Worm (Caenorhabditis elegans) whole organism, L1 larva: Measurements from ENCODE around the gene T04C12.7.

Experiments used
- C04F5.9 ChIP-seq: sonication (generic microtip); optimal IDR thresholded peaks from 2 replicates; lab custom pipeline; 2016; ENCODE audit warnings: missing genetic modification characterization, missing compliant biosample characterization
- aha-1 ChIP-seq: fragments of 150-350 bp; optimal IDR thresholded peaks from 2 replicates; lab custom pipeline; 2014; ENCODE audit warnings: missing biosample characterization, missing genetic modification characterization
- aly-2 ChIP-seq: fragments of 150-350 bp; optimal IDR thresholded peaks from 2 replicates; lab custom pipeline; 2014; ENCODE audit warnings: missing biosample characterization, missing genetic modification characterization
- blmp-1 ChIP-seq: fragments of 150-350 bp; optimal IDR thresholded peaks from 2 replicates; lab custom pipeline; 2014; ENCODE audit warnings: missing biosample characterization, missing genetic modification characterization
- ceh-8 ChIP-seq: fragments of 200-800 bp; sonication (Bioruptor generic); optimal IDR thresholded peaks from 2 replicates; lab custom pipeline; 2018; ENCODE audit warnings: mild to moderate bottlenecking, missing genetic modification characterization, moderate library complexity, missing compliant biosample characterization
- ceh-88 ChIP-seq: fragments of 200-800 bp; sonication (Bioruptor generic); IDR thresholded peaks from 2 replicates; pipeline ENCODE4 v1.3.6; 2022; ENCODE audit warnings: missing genetic modification characterization, missing compliant biosample characterization
- ces-1 ChIP-seq: fragments of 150-350 bp; optimal IDR thresholded peaks from 2 replicates; lab custom pipeline; 2014; ENCODE audit warnings: missing biosample characterization, missing genetic modification reagents, missing genetic modification characterization
- dsc-1 ChIP-seq: sonication (generic microtip); optimal IDR thresholded peaks from 2 replicates; lab custom pipeline; 2016; ENCODE audit warnings: mild to moderate bottlenecking, missing genetic modification characterization, missing compliant biosample characterization
- efl-3 ChIP-seq: fragments of 200-800 bp; sonication (Bioruptor generic); optimal IDR thresholded peaks from 2 replicates; lab custom pipeline; 2018; ENCODE audit warnings: mild to moderate bottlenecking, missing genetic modification characterization, missing compliant biosample characterization
- egl-13 ChIP-seq: sonication (generic microtip); optimal IDR thresholded peaks from 2 replicates; lab custom pipeline; 2016; ENCODE audit warnings: missing genotype, missing genetic modification reagents, missing genetic modification characterization, missing compliant biosample characterization
- egl-27 ChIP-seq, 2 experiments: fragments of 150-350 bp in 1 of 2; sonication (generic microtip); optimal IDR thresholded peaks; 3 replicates each; lab custom pipeline; 2017 to 2018; ENCODE audit warnings: missing biosample characterization in 2 of 2, missing genetic modification characterization in 2 of 2, missing genetic modification reagents in 2 of 2
- elt-2 ChIP-seq: sonication (generic microtip); optimal IDR thresholded peaks from 2 replicates; lab custom pipeline; 2016; ENCODE audit warnings: missing genetic modification characterization, mild to moderate bottlenecking, inconsistent platforms, missing compliant biosample characterization, missing genetic modification reagents
- elt-3 ChIP-seq, 6 experiments: fragments of 150-350 bp in 1 of 6; sonication (generic microtip); optimal IDR thresholded peaks; 2 replicates each; lab custom pipeline; 2017 to 2018; ENCODE audit warnings: missing biosample characterization in 6 of 6, missing genetic modification characterization in 6 of 6, inconsistent platforms in 1 of 6
- ets-5 ChIP-seq: fragments of 200-800 bp; sonication (Bioruptor generic); IDR thresholded peaks from 2 replicates; pipeline ENCODE4 v1.3.6; 2022; ENCODE audit warnings: missing genetic modification characterization, missing compliant biosample characterization
- fkh-10 ChIP-seq: sonication (generic microtip); optimal IDR thresholded peaks from 2 replicates; lab custom pipeline; 2017; ENCODE audit warnings: missing biosample characterization, missing genetic modification reagents, missing genetic modification characterization
- grh-1 ChIP-seq: fragments of 200-800 bp; sonication (Bioruptor generic); IDR thresholded peaks from 2 replicates; pipeline ENCODE4 v1.3.6; 2022; ENCODE audit warnings: missing genetic modification reagents, missing genetic modification characterization, missing compliant biosample characterization
- hlh-17 ChIP-seq: fragments of 200-800 bp; sonication (Bioruptor generic); optimal IDR thresholded peaks from 2 replicates; lab custom pipeline; 2018; ENCODE audit warnings: missing genetic modification characterization, mild to moderate bottlenecking, missing compliant biosample characterization, moderate library complexity, borderline replicate concordance
- hlh-4 ChIP-seq: sonication (generic microtip); optimal IDR thresholded peaks from 2 replicates; lab custom pipeline; 2016; ENCODE audit warnings: mild to moderate bottlenecking, missing genetic modification characterization, missing compliant biosample characterization
- lin-13 ChIP-seq: fragments of 150-350 bp; optimal IDR thresholded peaks from 2 replicates; lab custom pipeline; 2014; ENCODE audit warnings: missing biosample characterization, missing genetic modification reagents, missing genetic modification characterization
- lin-14 ChIP-seq: fragments of 200-800 bp; sonication (Bioruptor generic); optimal IDR thresholded peaks from 2 replicates; lab custom pipeline; 2018; ENCODE audit warnings: mild to moderate bottlenecking, missing genetic modification characterization, moderate library complexity, missing compliant biosample characterization
- lin-15B ChIP-seq: fragments of 150-350 bp; sonication (generic microtip); optimal IDR thresholded peaks from 3 replicates; lab custom pipeline; 2014; ENCODE audit warnings: missing biosample characterization, missing genetic modification characterization
- lir-3 ChIP-seq: sonication (generic microtip); optimal IDR thresholded peaks from 2 replicates; lab custom pipeline; 2016; ENCODE audit warnings: mild to moderate bottlenecking, missing genetic modification characterization, moderate library complexity, missing compliant biosample characterization; ENCODE audit not compliant: poor library complexity
- lsy-2 ChIP-seq, 2 experiments: fragments of 150-350 bp; optimal IDR thresholded peaks; 2 replicates each; lab custom pipeline; 2014; ENCODE audit warnings: missing biosample characterization in 2 of 2, missing genetic modification characterization in 2 of 2
- mef-2 ChIP-seq: fragments of 150-350 bp; optimal IDR thresholded peaks from 2 replicates; lab custom pipeline; 2014; ENCODE audit warnings: missing biosample characterization, missing genetic modification characterization
- nhr-12 ChIP-seq: sonication (generic microtip); optimal IDR thresholded peaks from 2 replicates; lab custom pipeline; 2017; ENCODE audit warnings: missing biosample characterization, missing genetic modification characterization
- nhr-19 ChIP-seq: fragments of 200-800 bp; sonication (Bioruptor generic); conservative IDR thresholded peaks from 2 replicates; pipeline ENCODE4 v1.3.6; 2022; ENCODE audit warnings: missing genetic modification characterization, missing compliant biosample characterization
- nhr-20 ChIP-seq: sonication (generic microtip); optimal IDR thresholded peaks from 2 replicates; lab custom pipeline; 2016; ENCODE audit warnings: mild to moderate bottlenecking, missing genetic modification characterization, missing compliant biosample characterization
- nhr-237 ChIP-seq: fragments of 150-350 bp; optimal IDR thresholded peaks from 2 replicates; lab custom pipeline; 2014; ENCODE audit warnings: missing biosample characterization, missing genetic modification characterization
- nhr-47 ChIP-seq: sonication (generic microtip); optimal IDR thresholded peaks from 2 replicates; lab custom pipeline; 2016; ENCODE audit warnings: mild to moderate bottlenecking, missing genetic modification characterization, moderate library complexity, missing compliant biosample characterization
- nhr-71 ChIP-seq: sonication (generic microtip); optimal IDR thresholded peaks from 2 replicates; lab custom pipeline; 2016; ENCODE audit warnings: mild to moderate bottlenecking, missing genetic modification characterization, moderate library complexity, missing compliant biosample characterization
- nhr-76 ChIP-seq: sonication (generic microtip); optimal IDR thresholded peaks from 2 replicates; lab custom pipeline; 2017; ENCODE audit warnings: missing biosample characterization, missing genetic modification characterization
- pax-3 ChIP-seq: fragments of 200-800 bp; sonication (Bioruptor generic); optimal IDR thresholded peaks from 2 replicates; lab custom pipeline; 2018; ENCODE audit warnings: mild to moderate bottlenecking, missing genetic modification characterization, moderate library complexity, missing compliant biosample characterization
- rnt-1 ChIP-seq: sonication (generic microtip); optimal IDR thresholded peaks from 2 replicates; lab custom pipeline; 2016; ENCODE audit warnings: mild to moderate bottlenecking, missing genetic modification characterization, moderate library complexity, missing compliant biosample characterization
- skn-1 ChIP-seq: fragments of 150-350 bp; optimal IDR thresholded peaks from 2 replicates; lab custom pipeline; 2014; ENCODE audit warnings: missing biosample characterization, missing genetic modification characterization
- snpc-4 ChIP-seq: fragments of 150-350 bp; optimal IDR thresholded peaks from 2 replicates; lab custom pipeline; 2014; ENCODE audit warnings: missing biosample characterization, missing genetic modification characterization
- snu-23 ChIP-seq: sonication (generic microtip); optimal IDR thresholded peaks from 2 replicates; lab custom pipeline; 2016; ENCODE audit warnings: missing genetic modification characterization, missing compliant biosample characterization
- sox-4 ChIP-seq: sonication (generic microtip); optimal IDR thresholded peaks from 2 replicates; lab custom pipeline; 2016; ENCODE audit warnings: missing genetic modification characterization, missing compliant biosample characterization
- tbx-2 ChIP-seq: sonication (generic microtip); optimal IDR thresholded peaks from 2 replicates; lab custom pipeline; 2016; ENCODE audit warnings: missing genetic modification characterization, missing compliant biosample characterization
- unc-130 ChIP-seq: fragments of 150-350 bp; optimal IDR thresholded peaks from 2 replicates; lab custom pipeline; 2017; ENCODE audit warnings: missing biosample characterization, missing genetic modification characterization, inconsistent platforms
- unc-30 ChIP-seq: sonication (generic microtip); optimal IDR thresholded peaks from 2 replicates; lab custom pipeline; 2017; ENCODE audit warnings: missing biosample characterization, missing genetic modification characterization
- unc-62 ChIP-seq: fragments of 150-350 bp; optimal IDR thresholded peaks from 2 replicates; lab custom pipeline; 2014; ENCODE audit warnings: missing biosample characterization, missing genetic modification reagents, missing genetic modification characterization
- unc-98 ChIP-seq: fragments of 200-800 bp; sonication (Bioruptor generic); IDR thresholded peaks from 2 replicates; pipeline ENCODE4 v1.3.6; 2022; ENCODE audit warnings: missing genetic modification characterization, missing compliant biosample characterization
- vab-15 ChIP-seq: sonication (generic microtip); optimal IDR thresholded peaks from 2 replicates; lab custom pipeline; 2017; ENCODE audit warnings: missing genotype, mild to moderate bottlenecking, missing genetic modification characterization, missing compliant biosample characterization
- zip-4 ChIP-seq: fragments of 200-800 bp; sonication (Bioruptor generic); optimal IDR thresholded peaks from 2 replicates; lab custom pipeline; 2018; ENCODE audit warnings: mild to moderate bottlenecking, missing genetic modification characterization, moderate library complexity, missing compliant biosample characterization
- ztf-11 ChIP-seq, 2 experiments: sonication (generic microtip); optimal IDR thresholded peaks; 2 replicates each; lab custom pipeline; 2016 to 2017; ENCODE audit warnings: missing genetic modification characterization in 2 of 2, missing biosample characterization in 1 of 2, missing compliant biosample characterization in 1 of 2
- ztf-4 ChIP-seq: fragments of 150-350 bp; optimal IDR thresholded peaks from 2 replicates; lab custom pipeline; 2014; ENCODE audit warnings: missing biosample characterization, missing genetic modification characterization

T04C12.7 gene

DNA sequence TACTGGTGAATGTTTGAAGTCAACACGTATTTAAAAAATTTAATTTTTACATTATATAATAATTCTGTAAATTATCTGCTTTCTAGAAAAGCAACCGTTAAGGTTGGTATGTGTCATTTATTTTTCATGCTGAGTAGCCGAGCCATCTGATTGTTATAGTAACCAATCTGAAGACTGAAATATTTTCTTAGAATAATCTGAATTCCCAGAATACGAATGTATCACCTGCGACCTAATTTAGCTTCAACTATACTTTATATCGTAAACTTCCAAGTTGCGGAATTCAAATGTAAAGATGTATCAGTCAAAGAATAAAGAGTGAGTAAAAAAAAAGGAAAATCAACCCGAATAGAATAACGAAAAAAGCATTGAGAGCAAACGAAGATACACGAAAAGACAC lies 20.7 kb upstream of the T04C12.7 start (continued):
- TF ChIP-seq tbx-2 (tag; lab: Kevin White, UChicago) = no peak
- TF ChIP-seq hlh-4 (tag; lab: Kevin White, UChicago) = peak; percentile 94
- no peak for TF ChIP-seq unc-98 (GFP tag; lab: Robert Waterston, UW)
- TF ChIP-seq nhr-76 (tag; lab: Kevin White, UChicago) = no peak
- TF ChIP-seq grh-1 (GFP tag; lab: Robert Waterston, UW) = no peak
- no peak for TF ChIP-seq nhr-20 (tag; lab: Kevin White, UChicago)
- no peak for TF ChIP-seq ets-5 (GFP tag; lab: Robert Waterston, UW)
- no peak for TF ChIP-seq snu-23 (GFP tag; lab: Kevin White, UChicago)
- no peak for TF ChIP-seq ztf-11 (tag; optimal IDR thresholded peaks at IDR 0.05; lab: Kevin White, UChicago)
- TF ChIP-seq ztf-4 (tag; lab: Kevin White, UChicago) = no peak
- TF ChIP-seq nhr-71 = peak; percentile 42
- TF ChIP-seq nhr-237 (tag; lab: Kevin White, UChicago) = no peak
- peak; percentile 2 for TF ChIP-seq fkh-10 (GFP tag; lab: Kevin White, UChicago)
- TF ChIP-seq nhr-47 (tag; lab: Kevin White, UChicago) = peak; percentile 34
- no peak for TF ChIP-seq lsy-2 (tag; optimal IDR thresholded peaks at IDR 0.05; lab: Kevin White, UChicago)
- no peak for TF ChIP-seq lin-13 (GFP tag; lab: Kevin White, UChicago)
- TF ChIP-seq efl-3 (GFP tag; lab: Kevin White, UChicago) = no peak
- no peak for TF ChIP-seq unc-62 (GFP tag; lab: Kevin White, UChicago)

DNA sequence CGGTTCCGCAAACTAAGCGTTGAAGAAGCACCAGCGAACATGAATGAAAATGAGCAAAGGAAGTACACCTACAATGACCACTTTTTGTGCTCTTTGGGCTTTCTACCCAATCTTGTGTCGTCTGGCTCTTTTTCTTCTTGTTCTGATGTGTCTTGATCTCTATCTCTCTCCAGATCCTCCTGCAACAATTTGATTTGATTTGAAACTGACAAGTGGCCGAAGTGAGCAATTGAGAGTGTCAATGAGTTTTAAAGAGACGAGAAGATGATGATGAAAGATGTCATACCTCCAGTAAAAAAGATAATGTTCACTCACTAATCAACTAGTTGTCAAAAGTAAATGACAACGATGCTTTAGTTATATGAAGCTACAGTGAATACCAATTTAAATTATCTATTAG lies 19.2 kb upstream of the T04C12.7 start, which contains the start of gene pptr-2:
Gene pptr-2, minus strand, starts transcription at position 184 of the 400 bp plus-strand sequence.
- TF ChIP-seq nhr-71 = peak; percentile 64
- no peak for TF ChIP-seq egl-13 (tag; lab: Kevin White, UChicago)
- no peak for TF ChIP-seq egl-27 (tag; optimal IDR thresholded peaks at IDR 0.05; lab: Kevin White, UChicago)
- TF ChIP-seq snpc-4 = no peak
- peak in 1 of 2 experiments; percentile 1 for TF ChIP-seq lsy-2 (tag; optimal IDR thresholded peaks at IDR 0.05; lab: Kevin White, UChicago)
- TF ChIP-seq nhr-12 (tag; lab: Kevin White, UChicago) = no peak
- TF ChIP-seq lin-14 (GFP tag; lab: Kevin White, UChicago) = peak; percentile 70
- TF ChIP-seq rnt-1 (tag; lab: Kevin White, UChicago) = peak; percentile 60
- TF ChIP-seq, all 84 proteins: peak for 4

DNA sequence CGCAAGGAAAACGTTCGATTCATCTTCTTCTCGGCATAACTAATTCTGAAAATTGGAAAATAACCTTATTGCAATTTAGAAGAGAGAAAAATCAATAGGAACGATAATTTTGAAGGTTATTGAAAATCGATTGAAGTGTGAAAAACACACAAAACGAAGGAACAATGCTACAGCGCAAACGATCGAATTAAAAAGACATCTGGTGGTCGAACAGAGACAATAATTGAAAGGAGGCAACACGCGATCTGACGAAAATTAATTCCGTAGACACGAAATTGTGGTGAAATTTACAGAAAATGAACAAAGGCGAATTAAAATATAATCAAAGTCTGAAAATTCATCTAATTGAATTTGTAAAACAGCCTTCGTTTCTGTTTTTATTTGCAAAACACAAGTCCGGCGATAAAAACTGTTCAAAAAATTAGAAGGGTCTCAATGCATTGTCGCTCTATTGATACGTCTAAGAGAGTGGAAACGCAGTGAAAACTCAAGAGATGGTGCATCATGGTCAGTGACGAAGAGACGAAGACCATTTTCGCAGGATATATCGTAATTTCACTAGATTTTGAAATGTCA lies 14.5 kb upstream of the T04C12.7 start, which contains the start of gene pak-2:
Gene pak-2, minus strand, starts transcription at position 51 of the 576 bp plus-strand sequence.
- TF ChIP-seq ceh-88 (GFP tag; lab: Robert Waterston, UW) (peak; percentile 85), pax-3 (tag; lab: Kevin White, UChicago) (peak; percentile 94), aha-1 (tag; lab: Kevin White, UChicago) (no peak), zip-4 (no peak), ces-1 (GFP tag; lab: Kevin White, UChicago) (no peak), ceh-8 (GFP tag; lab: Kevin White, UChicago) (no peak), fkh-10 (GFP tag; lab: Kevin White, UChicago) (peak; percentile 34), nhr-47 (tag; lab: Kevin White, UChicago) (peak; percentile 90), nhr-76 (tag; lab: Kevin White, UChicago) (no peak), nhr-19 (GFP tag; lab: Robert Waterston, UW) (peak; percentile 80), ztf-4 (tag; lab: Kevin White, UChicago) (no peak), sox-4 (peak; percentile 74), vab-15 (peak; percentile 91), unc-130 (tag; lab: Kevin White, UChicago) (peak; percentile 11), lin-13 (GFP tag; lab: Kevin White, UChicago) (peak; percentile 74), aly-2 (tag; lab: Kevin White, UChicago) (peak; percentile 53), unc-30 (tag; lab: Kevin White, UChicago) (no peak), hlh-17 (no peak), nhr-12 (tag; lab: Kevin White, UChicago) (no peak), lir-3 (peak; percentile 90), C04F5.9 (tag; lab: Kevin White, UChicago) (peak; percentile 70), lin-14 (GFP tag; lab: Kevin White, UChicago) (peak; percentile 95), dsc-1 (peak; percentile 85), elt-2 (tag; lab: Kevin White, UChicago) (peak; percentile 58), skn-1 (tag; lab: Kevin White, UChicago) (peak; percentile 38), elt-3 (tag; optimal IDR thresholded peaks at IDR 0.05; lab: Kevin White, UChicago) (peak in 2 of 6 experiments; percentile 2 to 41), tbx-2 (tag; lab: Kevin White, UChicago) (peak; percentile 85), blmp-1 (tag; lab: Kevin White, UChicago) (peak; percentile 75), lin-15B (peak; percentile 43), mef-2 (tag; lab: Kevin White, UChicago) (no peak)
